Fruit fly (Drosophila melanogaster): ENCODE data around the gene CG6761.
A peak's percentile ranks its signal among the peaks of the same experiment; 100 is the strongest.

The CG6761 gene

dm6 chr3L:9692892-9693551 is 10.4 kb downstream of the CG6761 start (continued):
- TF ChIP-seq cato (GFP tag; optimal IDR thresholded peaks at IDR 0.05; ENCODE audit: borderline replicate concordance) (peak; percentile 96), CG7839 (tag; optimal IDR thresholded peaks at IDR 0.05) (peak; percentile 97), CG6272 (GFP tag; IDR thresholded peaks at IDR 0.05) (peak; percentile 79), pnt (GFP tag; optimal IDR thresholded peaks at IDR 0.05) (peak; percentile 96), CG17186 (GFP tag; optimal IDR thresholded peaks at IDR 0.05) (peak; percentile 74), ewg (GFP tag; optimal IDR thresholded peaks at IDR 0.05) (peak; percentile 91), CG8924 (tag; optimal IDR thresholded peaks at IDR 0.05) (peak; percentile 97), CG10366 (GFP tag; IDR thresholded peaks at IDR 0.05) (peak; percentile 86), CG12659 (GFP tag; optimal IDR thresholded peaks at IDR 0.05) (peak; percentile 98), CG12744 (GFP tag; optimal IDR thresholded peaks at IDR 0.05) (peak; percentile 93), phol (tag; optimal IDR thresholded peaks at IDR 0.05) (peak; percentile 97), CG16779 (GFP tag; IDR thresholded peaks at IDR 0.05) (peak; percentile 59; the same call in 1 of the 2 replicates), CG3726 (GFP tag; IDR thresholded peaks at IDR 0.05) (peak; percentile 86), Oli (tag; optimal IDR thresholded peaks at IDR 0.05) (peak; percentile 98), HLHmδ (GFP tag; optimal IDR thresholded peaks at IDR 0.05) (no peak), Poxn (GFP tag; IDR thresholded peaks at IDR 0.05) (peak; percentile 75), Mrtf (GFP tag; IDR thresholded peaks at IDR 0.05) (peak; percentile 87), CrebB (tag; optimal IDR thresholded peaks at IDR 0.05) (peak; percentile 71), CG1832 (GFP tag; optimal IDR thresholded peaks at IDR 0.05) (peak; percentile 48), CG18599 (GFP tag; optimal IDR thresholded peaks at IDR 0.05) (peak; percentile 97), ham (GFP tag; IDR thresholded peaks at IDR 0.05) (peak; percentile 66; the same call in 1 of the 2 replicates), CG6791 (GFP tag; IDR thresholded peaks at IDR 0.05; ENCODE audit: partially characterized antibody) (no peak), Hr3 (GFP tag; optimal IDR thresholded peaks at IDR 0.05) (peak; percentile 97), CG15479 (GFP tag; optimal IDR thresholded peaks at IDR 0.05) (no peak), seq (GFP tag; IDR thresholded peaks at IDR 0.05) (peak; percentile 91), stwl (tag; optimal IDR thresholded peaks at IDR 0.05) (no peak), Lim3 (GFP tag; IDR thresholded peaks at IDR 0.05) (peak; percentile 68), CG17802 (tag; optimal IDR thresholded peaks at IDR 0.05) (peak; percentile 78), CG31365 (tag; optimal IDR thresholded peaks at IDR 0.05) (peak; percentile 68), Myb (GFP tag; optimal IDR thresholded peaks at IDR 0.05) (peak; percentile 89), CG1024 (GFP tag; IDR thresholded peaks at IDR 0.05) (peak; percentile 66), nom (GFP tag; optimal IDR thresholded peaks at IDR 0.05) (peak; percentile 72), Meics (GFP tag; optimal IDR thresholded peaks at IDR 0.05) (peak; percentile 97), Mad (GFP tag; optimal IDR thresholded peaks at IDR 0.05) (peak; percentile 94), Med (GFP tag) (peak; percentile 99), CG17385 (GFP tag; optimal IDR thresholded peaks at IDR 0.05) (peak; percentile 93), ash1 (GFP tag; optimal IDR thresholded peaks at IDR 0.05) (peak; percentile 68), onecut (GFP tag; IDR thresholded peaks at IDR 0.05) (peak; percentile 85), cad (GFP tag; optimal IDR thresholded peaks at IDR 0.05) (no peak), Hr78 (GFP tag; optimal IDR thresholded peaks at IDR 0.05) (peak in 1 of 2 experiments; percentile 91), lola (GFP tag; optimal IDR thresholded peaks at IDR 0.05) (peak in 1 of 3 experiments; percentile 95), CG4820 (GFP tag; optimal IDR thresholded peaks at IDR 0.05) (peak; percentile 96), Ravus (GFP tag; IDR thresholded peaks at IDR 0.05) (peak; percentile 65), dpn (GFP tag; optimal IDR thresholded peaks at IDR 0.05) (peak; percentile 96 to 98), Atf-2 (GFP tag; optimal IDR thresholded peaks at IDR 0.05) (peak; percentile 98), tgo (GFP tag; IDR thresholded peaks at IDR 0.05) (peak; percentile 91), CG6654 (GFP tag; optimal IDR thresholded peaks at IDR 0.05) (peak; percentile 91), gem (tag; optimal IDR thresholded peaks at IDR 0.05) (peak; percentile 98), ranshi (GFP tag; IDR thresholded peaks at IDR 0.05) (peak; percentile 86)
